Worm (Caenorhabditis elegans) whole organism, L3 larva: ENCODE measurements around the gene AH6.17.

Source experiments
- aly-2 ChIP-seq: fragments of 150-350 bp; optimal IDR thresholded peaks from 2 replicates; lab custom pipeline; 2014; ENCODE audit warnings: missing biosample characterization, missing genetic modification characterization
- elt-2 ChIP-seq: sonication (generic microtip); optimal IDR thresholded peaks from 2 replicates; lab custom pipeline; 2016; ENCODE audit warnings: missing genetic modification reagents, mild to moderate bottlenecking, missing genetic modification characterization, missing compliant biosample characterization
- fkh-10 ChIP-seq: sonication (generic microtip); optimal IDR thresholded peaks from 2 replicates; lab custom pipeline; 2017; ENCODE audit warnings: missing biosample characterization, missing genetic modification reagents, missing genetic modification characterization
- nhr-11 ChIP-seq: fragments of 150-350 bp; optimal IDR thresholded peaks from 2 replicates; lab custom pipeline; 2014; ENCODE audit warnings: missing biosample characterization, missing genetic modification characterization
- nhr-23 ChIP-seq: fragments of 150-350 bp; optimal IDR thresholded peaks from 2 replicates; lab custom pipeline; 2014; ENCODE audit warnings: missing biosample characterization, missing genetic modification reagents, missing genetic modification characterization
- nhr-67 ChIP-seq: fragments of 150-350 bp; optimal IDR thresholded peaks from 2 replicates; lab custom pipeline; 2014; ENCODE audit warnings: missing biosample characterization, missing genetic modification characterization
- nhr-76 ChIP-seq: fragments of 150-350 bp; sonication (generic microtip); optimal IDR thresholded peaks from 5 replicates; lab custom pipeline; 2014; ENCODE audit warnings: missing biosample characterization, missing genetic modification characterization
- snpc-4 ChIP-seq: fragments of 150-350 bp; optimal IDR thresholded peaks from 2 replicates; lab custom pipeline; 2014; ENCODE audit warnings: missing biosample characterization, missing genetic modification characterization
- zag-1 ChIP-seq: fragments of 150-350 bp; optimal IDR thresholded peaks from 2 replicates; lab custom pipeline; 2014; ENCODE audit warnings: missing biosample characterization, missing genetic modification characterization

DNA sequence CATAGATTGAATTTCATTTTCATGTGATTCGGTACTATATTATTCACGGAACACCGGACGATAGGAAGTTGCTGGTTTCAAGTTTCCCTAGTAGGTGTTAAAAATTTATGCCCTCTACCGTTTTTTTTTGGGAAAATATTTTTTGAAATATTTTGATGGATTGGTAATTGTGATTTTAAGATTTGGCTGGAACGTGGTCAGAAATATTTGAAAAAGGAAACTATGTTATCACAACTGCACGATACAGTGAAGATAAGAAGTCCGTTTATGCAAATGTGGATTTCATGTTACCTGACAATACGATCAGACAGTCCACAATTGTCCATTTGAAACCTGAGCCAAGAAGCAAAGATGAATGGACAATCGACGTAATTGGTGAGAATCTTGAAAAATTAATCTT lies at the start of gene AH6.17:
- no peak for TF ChIP-seq elt-2 (tag; lab: Kevin White, UChicago)
- TF ChIP-seq nhr-76 (tag; lab: Kevin White, UChicago), result no peak
- no peak for TF ChIP-seq fkh-10 (GFP tag; lab: Kevin White, UChicago)
- no peak for TF ChIP-seq zag-1 (tag; lab: Kevin White, UChicago)
- no peak for TF ChIP-seq nhr-67
- TF ChIP-seq aly-2 (tag; lab: Kevin White, UChicago), result no peak
- TF ChIP-seq nhr-11 (tag; lab: Kevin White, UChicago), result no peak
- no peak for TF ChIP-seq snpc-4 (tag; lab: Kevin White, UChicago)
- no peak for TF ChIP-seq nhr-23 (tag; lab: Kevin White, UChicago)
